Worm (Caenorhabditis elegans) whole organism, L4 larva: ENCODE measurements around the gene Y37H2A.7.

ENCODE experiments used
- ceh-82 ChIP-seq: sonication (generic microtip); optimal IDR thresholded peaks from 2 replicates; lab custom pipeline; 2017; ENCODE audit warnings: missing biosample characterization, missing genetic modification characterization
- dmd-9 ChIP-seq: fragments of 200-800 bp; sonication (Bioruptor generic); IDR thresholded peaks from 2 replicates; pipeline ENCODE4 v1.3.6; 2022; ENCODE audit warnings: missing genetic modification reagents, missing genetic modification characterization, missing compliant biosample characterization
- hlh-11 ChIP-seq: fragments of 200-800 bp; sonication (Bioruptor generic); optimal IDR thresholded peaks from 2 replicates; lab custom pipeline; 2018; ENCODE audit warnings: mild to moderate bottlenecking, missing genetic modification characterization, missing compliant biosample characterization
- lim-7 ChIP-seq: fragments of 200-800 bp; sonication (Bioruptor generic); IDR thresholded peaks from 2 replicates; pipeline ENCODE4 v1.3.6; 2022; ENCODE audit warnings: missing genetic modification characterization, missing compliant biosample characterization
- lsy-2 ChIP-seq, 2 experiments: fragments of 150-350 bp in 1 of 2; sonication (generic microtip) in 1 of 2; optimal IDR thresholded peaks; 2 replicates each; lab custom pipeline; 2014 to 2017; ENCODE audit warnings: missing biosample characterization in 2 of 2, missing genetic modification characterization in 2 of 2
- nhr-11 ChIP-seq: fragments of 150-350 bp; optimal IDR thresholded peaks from 2 replicates; lab custom pipeline; 2014; ENCODE audit warnings: missing biosample characterization, missing genetic modification characterization
- nhr-76 ChIP-seq: fragments of 150-350 bp; optimal IDR thresholded peaks from 2 replicates; lab custom pipeline; 2014; ENCODE audit warnings: missing biosample characterization, missing genetic modification characterization
- snpc-4 ChIP-seq: fragments of 150-350 bp; optimal IDR thresholded peaks from 2 replicates; lab custom pipeline; 2014; ENCODE audit warnings: missing biosample characterization, missing genetic modification characterization
- unc-130 ChIP-seq: sonication (generic microtip); optimal IDR thresholded peaks from 2 replicates; lab custom pipeline; 2016; ENCODE audit warnings: missing genetic modification reagents, missing genetic modification characterization, missing compliant biosample characterization
- zip-2 ChIP-seq: fragments of 150-350 bp; optimal IDR thresholded peaks from 2 replicates; lab custom pipeline; 2014; ENCODE audit warnings: missing biosample characterization, missing genetic modification characterization

DNA sequence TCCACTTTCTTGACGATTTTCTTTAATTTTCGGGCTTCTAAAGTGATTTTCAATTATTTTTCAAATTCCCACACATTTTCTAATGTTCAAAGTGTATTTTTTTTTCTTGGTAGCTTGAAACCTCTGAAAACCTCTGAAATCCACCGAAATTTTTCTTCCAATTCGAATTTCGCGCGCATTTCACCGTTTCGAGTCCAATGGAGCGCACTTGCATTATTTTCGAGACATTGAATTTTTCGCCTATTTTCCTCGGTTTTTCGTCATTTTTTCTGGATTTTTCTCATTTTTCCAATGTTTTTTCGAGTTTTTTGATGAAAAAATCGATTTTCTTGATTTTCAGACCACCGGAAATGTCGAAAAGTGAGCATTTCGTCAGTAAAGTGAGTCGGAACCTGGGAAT is 47.5 kb downstream of the Y37H2A.7 start, which contains the start of gene slr-2:
- no peak for TF ChIP-seq unc-130
- peak in 1 of 2 experiments; percentile 53 for TF ChIP-seq lsy-2 (tag; optimal IDR thresholded peaks at IDR 0.05; lab: Kevin White, UChicago)
- TF ChIP-seq ceh-82 (tag; lab: Kevin White, UChicago), result no peak
- no peak for TF ChIP-seq zip-2 (tag; lab: Kevin White, UChicago)
- no peak for TF ChIP-seq lim-7 (GFP tag; lab: Robert Waterston, UW)
- no peak for TF ChIP-seq hlh-11 (tag; lab: Kevin White, UChicago)
- TF ChIP-seq dmd-9, result no peak
- no peak for TF ChIP-seq snpc-4 (tag; lab: Kevin White, UChicago)
- TF ChIP-seq nhr-11 (tag; lab: Kevin White, UChicago), result no peak
- no peak for TF ChIP-seq nhr-76 (tag; lab: Kevin White, UChicago)
